Worm (Caenorhabditis elegans) whole organism, L4/young adult: ENCODE results near the gene Y66A7A.4.

Experiments used
- dao-5 ChIP-seq: sonication (generic microtip); optimal IDR thresholded peaks from 2 replicates; lab custom pipeline; 2016; ENCODE audit warnings: missing genotype, missing genetic modification characterization, moderate library complexity, missing compliant biosample characterization
- him-1 ChIP-seq: sonication (generic microtip); optimal IDR thresholded peaks from 2 replicates; lab custom pipeline; 2016; ENCODE audit warnings: missing genotype, missing genetic modification reagents, missing genetic modification characterization, missing compliant biosample characterization

DNA sequence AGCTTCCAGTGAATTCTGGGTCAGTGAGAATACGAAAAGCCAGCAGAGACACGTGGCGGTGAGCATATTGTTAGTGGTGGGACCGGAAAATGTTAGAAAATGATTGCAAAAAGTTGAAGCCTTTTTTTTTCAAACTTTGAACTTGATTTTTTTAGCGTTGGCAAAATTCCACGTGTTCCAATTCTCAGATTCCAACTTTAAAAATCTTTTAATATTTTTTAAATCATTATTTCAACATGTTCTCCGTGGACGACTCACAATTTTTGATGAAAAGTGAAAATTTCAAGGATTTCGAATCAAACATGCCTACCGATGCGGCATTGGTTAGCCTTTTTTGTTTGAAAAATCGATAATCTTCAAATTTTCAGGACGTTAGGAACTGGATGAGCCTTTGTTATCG is at the start of gene Y66A7A.4, which contains the start of gene Y66A7A.9:
- TF ChIP-seq dao-5 (no peak), him-1 (tag; lab: Kevin White, UChicago) (no peak)
